Worm (Caenorhabditis elegans): ENCODE measurements around the gene ltah-1.2.

- TF ChIP-seq tbx-37 (GFP tag; conservative IDR thresholded peaks at IDR 0.05) = no peak
- TF ChIP-seq ets-7 (tag; optimal IDR thresholded peaks at IDR 0.05) = no peak
- no peak for TF ChIP-seq tbx-11 (GFP tag; IDR thresholded peaks at IDR 0.05)
These were observed 20.4 kb upstream of the ltah-1.2 start, which contains the start of gene ZC416.2 for ce11 chrIV:3633254-3633653.
